Worm (Caenorhabditis elegans): ENCODE measurements around the gene C56G2.4.

Gene C56G2.4

DNA sequence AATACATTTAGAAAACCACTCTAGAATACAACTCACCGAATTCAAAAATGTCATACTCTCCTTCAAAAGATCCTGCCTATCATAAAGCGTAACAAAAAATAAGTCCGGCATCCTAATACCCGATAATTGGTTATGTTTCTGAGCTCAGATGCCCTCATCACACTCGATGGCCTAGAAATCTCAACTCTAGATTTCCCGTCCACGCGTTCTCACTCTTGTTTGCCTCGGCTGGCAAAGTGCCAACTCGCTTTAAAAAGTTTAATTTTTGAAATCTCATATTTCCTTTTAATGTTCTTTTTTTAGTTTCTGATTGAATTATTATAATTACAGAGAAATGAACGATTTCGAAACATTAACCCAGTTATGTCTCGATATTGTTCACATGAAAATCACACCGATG, 36.2 kb downstream of the C56G2.4 start, which contains the start of the genes C56G2.15 and thoc-2:
Gene C56G2.15 (minus strand): TSS at position 188 of the 400 bp plus-strand sequence.
Gene thoc-2 (plus strand): TSS at position 331 of the 400 bp plus-strand sequence.
- TF ChIP-seq mbf-1 (tag; optimal IDR thresholded peaks at IDR 0.05) (no peak), ztf-1 (GFP tag; conservative IDR thresholded peaks at IDR 0.05) (no peak), nhr-11 (tag; optimal IDR thresholded peaks at IDR 0.05) (no peak), lin-11 (tag; optimal IDR thresholded peaks at IDR 0.05) (no peak), gmeb-1 (tag; optimal IDR thresholded peaks at IDR 0.05) (no peak), mdl-1 (tag; optimal IDR thresholded peaks at IDR 0.05) (no peak), nhr-25 (tag; optimal IDR thresholded peaks at IDR 0.05) (peak; percentile 4), nhr-237 (tag; optimal IDR thresholded peaks at IDR 0.05) (no peak), peb-1 (tag; optimal IDR thresholded peaks at IDR 0.05) (no peak), skn-1 (tag; optimal IDR thresholded peaks at IDR 0.05) (no peak), nhr-10 (tag; optimal IDR thresholded peaks at IDR 0.05) (no peak), lsy-2 (tag; optimal IDR thresholded peaks at IDR 0.05) (peak in 1 of 2 experiments; percentile 63), unc-55 (GFP tag; optimal IDR thresholded peaks at IDR 0.05) (peak; percentile 24), ceh-82 (tag; optimal IDR thresholded peaks at IDR 0.05) (no peak), ztf-11 (tag; optimal IDR thresholded peaks at IDR 0.05) (no peak), nhr-129 (tag; optimal IDR thresholded peaks at IDR 0.05) (peak; percentile 45), sem-4 (tag; optimal IDR thresholded peaks at IDR 0.05) (no peak), alr-1 (tag; optimal IDR thresholded peaks at IDR 0.05) (no peak), crh-2 (tag; optimal IDR thresholded peaks at IDR 0.05) (no peak)

DNA sequence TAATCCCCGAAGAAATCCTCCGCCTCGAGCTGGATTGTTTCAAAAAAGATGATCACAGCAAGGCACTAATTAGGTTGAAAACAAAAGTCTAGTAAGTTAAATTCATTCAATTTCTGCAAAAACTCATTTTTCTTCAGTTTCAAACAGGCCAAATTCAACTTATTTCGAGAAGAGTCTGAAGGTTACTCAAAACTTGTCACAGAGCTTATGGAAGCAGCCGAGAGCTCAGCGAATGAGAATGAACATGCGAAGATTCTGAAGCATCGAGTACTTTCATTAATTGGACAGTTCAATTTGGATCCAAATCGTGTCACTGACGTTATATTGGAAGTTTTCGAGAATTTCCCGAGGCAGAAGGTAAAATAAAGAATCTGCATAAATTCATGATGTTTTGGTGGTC, 37.0 kb downstream of the C56G2.4 start:
- TF ChIP-seq nhr-21 (tag; optimal IDR thresholded peaks at IDR 0.05) (no peak), sma-3 (GFP tag; optimal IDR thresholded peaks at IDR 0.05) (no peak), aly-2 (tag; optimal IDR thresholded peaks at IDR 0.05) (no peak), dmd-4 (tag; optimal IDR thresholded peaks at IDR 0.05) (no peak), egl-27 (tag; optimal IDR thresholded peaks at IDR 0.05) (no peak), skn-1 (tag; optimal IDR thresholded peaks at IDR 0.05) (no peak), R02D3.7 (tag; optimal IDR thresholded peaks at IDR 0.05) (no peak), nhr-25 (tag; optimal IDR thresholded peaks at IDR 0.05) (no peak), mbf-1 (tag; optimal IDR thresholded peaks at IDR 0.05) (no peak), mab-5 (tag; optimal IDR thresholded peaks at IDR 0.05) (no peak), nhr-129 (tag; optimal IDR thresholded peaks at IDR 0.05) (no peak), unc-62 (GFP tag; optimal IDR thresholded peaks at IDR 0.05) (no peak), nhr-6 (tag; optimal IDR thresholded peaks at IDR 0.05) (no peak), ceh-16 (tag; optimal IDR thresholded peaks at IDR 0.05) (no peak), peb-1 (tag; optimal IDR thresholded peaks at IDR 0.05) (no peak), unc-55 (GFP tag; optimal IDR thresholded peaks at IDR 0.05) (no peak)

DNA sequence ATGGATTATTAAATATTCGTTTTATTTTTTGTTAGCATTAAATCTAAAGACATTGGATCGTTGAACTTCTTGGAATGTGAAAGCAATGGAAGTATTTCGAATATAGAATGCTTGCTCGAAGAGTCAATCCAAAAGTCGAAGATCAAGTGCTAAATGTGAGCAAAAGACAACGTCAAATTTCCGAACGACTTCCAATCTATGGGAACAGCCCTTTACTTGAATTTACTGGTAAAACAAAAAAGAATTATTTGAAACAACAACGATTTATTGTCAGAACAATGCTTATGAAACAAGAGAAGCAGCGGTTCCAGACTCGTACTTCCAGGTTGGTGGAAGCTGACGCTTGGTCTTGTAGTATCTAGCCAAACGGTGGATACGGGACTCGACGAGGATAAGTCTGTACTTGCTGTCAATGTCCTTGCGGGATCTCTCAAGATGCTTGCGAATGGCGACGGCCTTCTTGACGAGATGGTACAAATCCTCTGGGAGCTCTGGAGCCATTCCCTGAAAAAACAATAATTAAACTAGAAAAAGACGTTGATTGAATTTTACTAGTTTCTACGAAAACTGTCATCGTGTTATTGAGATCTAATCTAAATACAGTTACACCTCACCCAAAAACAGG, 42.4 kb downstream of the C56G2.4 start:
- TF ChIP-seq F13H6.1 (tag; optimal IDR thresholded peaks at IDR 0.05) (no peak), ztf-1 (GFP tag; conservative IDR thresholded peaks at IDR 0.05) (no peak), nhr-129 (tag; optimal IDR thresholded peaks at IDR 0.05) (no peak), mab-5 (tag; optimal IDR thresholded peaks at IDR 0.05) (no peak)

DNA sequence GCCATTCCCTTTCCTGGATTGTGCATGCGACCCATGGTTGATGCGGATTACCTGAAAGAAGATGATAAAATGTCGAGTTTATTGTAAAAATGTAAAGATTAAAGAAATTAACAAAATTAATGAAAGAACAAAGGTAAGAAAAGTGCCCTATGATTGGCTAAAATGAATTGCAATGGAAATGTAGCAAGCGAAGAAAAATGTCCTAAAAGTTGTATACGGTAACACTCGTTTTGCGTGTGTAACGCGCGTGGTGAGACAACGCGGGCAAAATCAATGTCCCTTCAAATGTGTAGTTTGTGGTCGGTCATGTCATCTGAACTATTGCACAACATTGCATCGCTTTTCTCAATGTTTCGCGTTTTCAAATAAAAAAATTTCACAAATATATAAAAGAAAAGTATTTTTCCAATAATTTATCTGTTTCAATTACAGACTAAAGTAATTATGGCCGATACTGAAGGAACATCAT, 43.4 kb downstream of the C56G2.4 start, which contains the start of the genes rps-13 and nfx-1:
Gene rps-13 (minus strand): TSS at position 51 of the 469 bp plus-strand sequence.
Gene nfx-1 (plus strand): TSS at position 433 of the 469 bp plus-strand sequence.
- TF ChIP-seq nhr-25 (tag; optimal IDR thresholded peaks at IDR 0.05) (peak; percentile 73), mdl-1 (tag; optimal IDR thresholded peaks at IDR 0.05) (peak; percentile 38 to 39), unc-39 (tag; optimal IDR thresholded peaks at IDR 0.05) (no peak), ceh-16 (tag; optimal IDR thresholded peaks at IDR 0.05) (no peak), lsy-2 (tag; optimal IDR thresholded peaks at IDR 0.05) (peak; percentile 96 to 99), nhr-237 (tag; optimal IDR thresholded peaks at IDR 0.05) (no peak), gmeb-1 (tag; optimal IDR thresholded peaks at IDR 0.05) (peak; percentile 77), nhr-129 (tag; optimal IDR thresholded peaks at IDR 0.05) (peak; percentile 99), C34F6.9 (tag; optimal IDR thresholded peaks at IDR 0.05) (peak; percentile 87), egl-27 (tag; optimal IDR thresholded peaks at IDR 0.05) (peak; percentile 2), ztf-4 (tag; optimal IDR thresholded peaks at IDR 0.05) (peak; percentile 40), fos-1 (tag; optimal IDR thresholded peaks at IDR 0.05) (peak; percentile 77), elt-3 (tag; optimal IDR thresholded peaks at IDR 0.05) (no peak), nhr-6 (tag; optimal IDR thresholded peaks at IDR 0.05) (peak; percentile 32), ceh-82 (tag; optimal IDR thresholded peaks at IDR 0.05) (peak; percentile 31), ztf-11 (tag; optimal IDR thresholded peaks at IDR 0.05) (no peak), blmp-1 (tag; optimal IDR thresholded peaks at IDR 0.05; ENCODE audit: insufficient read depth) (peak; percentile 73), ztf-1 (GFP tag; conservative IDR thresholded peaks at IDR 0.05) (no peak), mab-5 (tag; optimal IDR thresholded peaks at IDR 0.05) (peak; percentile 58), nhr-77 (tag; optimal IDR thresholded peaks at IDR 0.05) (no peak), dmd-4 (tag; optimal IDR thresholded peaks at IDR 0.05) (no peak), sma-9 (GFP tag; optimal IDR thresholded peaks at IDR 0.05) (peak; percentile 72), sma-9 (tag; optimal IDR thresholded peaks at IDR 0.05) (no peak), peb-1 (tag; optimal IDR thresholded peaks at IDR 0.05) (no peak), zag-1 (tag; optimal IDR thresholded peaks at IDR 0.05) (no peak), alr-1 (tag; optimal IDR thresholded peaks at IDR 0.05) (no peak), lin-11 (tag; optimal IDR thresholded peaks at IDR 0.05) (peak; percentile 61), nhr-21 (tag; optimal IDR thresholded peaks at IDR 0.05) (peak; percentile 24), nhr-12 (tag; optimal IDR thresholded peaks at IDR 0.05) (no peak), crh-2 (tag; optimal IDR thresholded peaks at IDR 0.05) (peak; percentile 83), nhr-23 (tag; optimal IDR thresholded peaks at IDR 0.05) (no peak), R02D3.7 (tag; optimal IDR thresholded peaks at IDR 0.05) (no peak), unc-55 (GFP tag; optimal IDR thresholded peaks at IDR 0.05) (peak; percentile 95), nhr-10 (tag; optimal IDR thresholded peaks at IDR 0.05) (peak; percentile 17), F13H6.1 (tag; optimal IDR thresholded peaks at IDR 0.05) (peak; percentile 54), aly-2 (tag; optimal IDR thresholded peaks at IDR 0.05) (no peak), sma-3 (GFP tag; optimal IDR thresholded peaks at IDR 0.05) (peak; percentile 70)

All from whole organism, L2 larva.